Fruit fly (Drosophila melanogaster) whole organism, embryonic: ENCODE data around the gene CG5235.

Source experiments
- B-H1 ChIP-seq: fragments of 200-800 bp; sonication (Bioruptor generic); IDR thresholded peaks from 3 replicates; pipeline ENCODE4 v1.3.6; 2022; ENCODE audit warnings: missing biosample characterization, missing genetic modification characterization
- BEAF-32 ChIP-seq: fragments of 200-800 bp; sonication (Bioruptor generic); optimal IDR thresholded peaks from 3 replicates; lab custom pipeline; 2017; ENCODE audit warnings: missing biosample characterization, missing genetic modification characterization, mild to moderate bottlenecking, moderate library complexity, missing genetic modification reagents
- Bteb2 ChIP-seq: fragments of 200-800 bp; sonication (Bioruptor generic); optimal IDR thresholded peaks from 2 replicates; lab custom pipeline; 2016; ENCODE audit warnings: missing biosample characterization, missing genetic modification characterization
- CG10267 ChIP-seq: fragments of 200-800 bp; sonication (Bioruptor generic); optimal IDR thresholded peaks from 2 replicates; lab custom pipeline; 2018; ENCODE audit warnings: missing biosample characterization, mild to moderate bottlenecking, missing genetic modification characterization, moderate library complexity
- CG10462 ChIP-seq: fragments of 200-800 bp; sonication (Bioruptor generic); optimal IDR thresholded peaks from 2 replicates; lab custom pipeline; 2016; ENCODE audit warnings: missing biosample characterization, missing genetic modification characterization
- CG12155 ChIP-seq: fragments of 200-800 bp; sonication (Bioruptor generic); optimal IDR thresholded peaks from 3 replicates; lab custom pipeline; 2016; ENCODE audit warnings: missing biosample characterization, missing genetic modification characterization
- CG12391 ChIP-seq: fragments of 200-800 bp; sonication (Bioruptor generic); optimal IDR thresholded peaks from 3 replicates; lab custom pipeline; 2018; ENCODE audit warnings: missing biosample characterization, mild to moderate bottlenecking, missing genetic modification characterization, moderate library complexity
- CG12659 ChIP-seq: fragments of 200-800 bp; sonication (Bioruptor generic); optimal IDR thresholded peaks from 3 replicates; lab custom pipeline; 2017; ENCODE audit warnings: mild to moderate bottlenecking, missing biosample characterization, missing genetic modification reagents, missing genetic modification characterization
- CG15514 ChIP-seq: fragments of 200-800 bp; sonication (Bioruptor generic); optimal IDR thresholded peaks from 3 replicates; lab custom pipeline; 2017; ENCODE audit warnings: missing biosample characterization, missing genetic modification characterization, mild to moderate bottlenecking, moderate library complexity, missing genetic modification reagents
- CG18011 ChIP-seq: fragments of 200-800 bp; sonication (Bioruptor generic); optimal IDR thresholded peaks from 2 replicates; lab custom pipeline; 2017; ENCODE audit warnings: missing biosample characterization, missing genetic modification characterization, mild to moderate bottlenecking, moderate library complexity, missing genotype
- CG2120 ChIP-seq: fragments of 200-800 bp; sonication (Bioruptor generic); optimal IDR thresholded peaks from 3 replicates; lab custom pipeline; 2016; ENCODE audit warnings: missing biosample characterization, missing genetic modification characterization
- CG2199 ChIP-seq: fragments of 200-800 bp; sonication (Bioruptor generic); IDR thresholded peaks from 3 replicates; pipeline ENCODE4 v1.3.6; 2022; ENCODE audit warnings: missing biosample characterization, missing genetic modification characterization
- CG31224 ChIP-seq: fragments of 200-800 bp; sonication (Bioruptor generic); IDR thresholded peaks from 2 replicates; pipeline ENCODE4 v1.3.6; 2022; ENCODE audit warnings: missing biosample characterization, missing genetic modification characterization
- CG3163 ChIP-seq: fragments of 200-800 bp; sonication (Bioruptor generic); optimal IDR thresholded peaks from 3 replicates; lab custom pipeline; 2016; ENCODE audit warnings: missing biosample characterization, missing genetic modification characterization
- CG34376 ChIP-seq: fragments of 200-800 bp; sonication (Bioruptor generic); optimal IDR thresholded peaks from 2 replicates; lab custom pipeline; 2018; ENCODE audit warnings: missing biosample characterization, mild to moderate bottlenecking, missing genetic modification characterization
- CG3726 ChIP-seq: fragments of 200-800 bp; sonication (Bioruptor generic); IDR thresholded peaks from 3 replicates; pipeline ENCODE4, ENCODE4 v1.3.6; 2022; ENCODE audit warnings: missing biosample characterization, missing genetic modification characterization
- CG4328 ChIP-seq: fragments of 200-800 bp; sonication (Bioruptor generic); optimal IDR thresholded peaks from 3 replicates; lab custom pipeline; 2017; ENCODE audit warnings: missing biosample characterization, missing genetic modification reagents, missing genetic modification characterization
- CG6254 ChIP-seq: fragments of 200-800 bp; sonication (Bioruptor generic); optimal IDR thresholded peaks from 3 replicates; lab custom pipeline; 2017; ENCODE audit warnings: mild to moderate bottlenecking, missing biosample characterization, missing genetic modification reagents, missing genetic modification characterization
- CG6765 ChIP-seq: fragments of 200-800 bp; sonication (Bioruptor generic); optimal IDR thresholded peaks from 3 replicates; lab custom pipeline; 2017; ENCODE audit warnings: missing biosample characterization, mild to moderate bottlenecking, missing genetic modification characterization
- CG6854 ChIP-seq: fragments of 200-800 bp; sonication (Bioruptor generic); optimal IDR thresholded peaks from 3 replicates; lab custom pipeline; 2017; ENCODE audit warnings: missing biosample characterization, mild to moderate bottlenecking, missing genetic modification characterization
- CG8478 ChIP-seq: fragments of >200 bp; optimal IDR thresholded peaks from 2 replicates; lab custom pipeline; 2018
- CG9876 ChIP-seq: fragments of 200-800 bp; sonication (Bioruptor generic); optimal IDR thresholded peaks from 2 replicates; lab custom pipeline; 2016; ENCODE audit warnings: missing biosample characterization, missing genetic modification characterization
- CG9932 ChIP-seq: fragments of 200-800 bp; sonication (Bioruptor generic); IDR thresholded peaks from 2 replicates; pipeline ENCODE4 v1.3.6; 2022; ENCODE audit warnings: missing biosample characterization, missing genetic modification characterization
- CHES-1-like ChIP-seq: fragments of 200-800 bp; sonication (Bioruptor generic); optimal IDR thresholded peaks from 2 replicates; lab custom pipeline; 2016; ENCODE audit warnings: missing biosample characterization, missing genetic modification characterization
- Camta ChIP-seq: fragments of 200-800 bp; sonication (Bioruptor generic); optimal IDR thresholded peaks from 2 replicates; lab custom pipeline; 2016; ENCODE audit warnings: missing biosample characterization, missing genetic modification characterization
- CkIIα-i1 ChIP-seq: fragments of 200-800 bp; sonication (Bioruptor generic); IDR thresholded peaks from 2 replicates; pipeline ENCODE4 v1.3.6; 2022; ENCODE audit warnings: missing biosample characterization, missing genetic modification characterization
- E2f2 ChIP-seq: fragments of 200-800 bp; sonication (Bioruptor generic); IDR thresholded peaks from 2 replicates; pipeline ENCODE4 v1.3.6; 2022; ENCODE audit warnings: missing biosample characterization, missing genetic modification characterization
- Fer2 ChIP-seq: fragments of 200-800 bp; sonication (Bioruptor generic); optimal IDR thresholded peaks from 2 replicates; lab custom pipeline; 2018; ENCODE audit warnings: missing biosample characterization, mild to moderate bottlenecking, missing genetic modification characterization, moderate library complexity
- H15 ChIP-seq: fragments of 200-800 bp; sonication (Bioruptor generic); IDR thresholded peaks from 3 replicates; pipeline ENCODE4 v1.3.6; 2022; ENCODE audit warnings: missing biosample characterization, missing genetic modification characterization
- MBD-R2 ChIP-seq: fragments of 200-800 bp; sonication (Bioruptor generic); IDR thresholded peaks from 2 replicates; pipeline ENCODE4 v1.3.6; 2022; ENCODE audit warnings: missing biosample characterization, missing genetic modification characterization
- MESR4 ChIP-seq: fragments of 200-800 bp; sonication (Bioruptor generic); optimal IDR thresholded peaks from 2 replicates; lab custom pipeline; 2018; ENCODE audit warnings: missing biosample characterization, mild to moderate bottlenecking, missing genetic modification characterization, moderate library complexity
- Med ChIP-seq: fragments of 200-800 bp; sonication (Bioruptor generic); peaks from one replicate; lab custom pipeline; 2016; ENCODE audit warnings: missing biosample characterization, missing genetic modification characterization, mild to moderate bottlenecking, inconsistent platforms, moderate library complexity
- Opbp ChIP-seq: fragments of 200-800 bp; sonication (Bioruptor generic); IDR thresholded peaks from 3 replicates; pipeline ENCODE4 v1.3.6; 2022; ENCODE audit warnings: missing biosample characterization, missing genetic modification characterization; ENCODE audit not compliant: partially characterized antibody
- YL-1 ChIP-seq: fragments of 200-800 bp; sonication (Bioruptor generic); optimal IDR thresholded peaks from 3 replicates; lab custom pipeline; 2017; ENCODE audit warnings: missing biosample characterization, mild to moderate bottlenecking, missing genetic modification characterization
- bbx ChIP-seq: fragments of 200-800 bp; sonication (Bioruptor generic); IDR thresholded peaks from 2 replicates; pipeline ENCODE4 v1.3.6; 2022; ENCODE audit warnings: missing biosample characterization, missing genetic modification characterization; ENCODE audit not compliant: partially characterized antibody
- ftz-f1 ChIP-seq: fragments of 200-800 bp; sonication (Bioruptor generic); optimal IDR thresholded peaks from 2 replicates; lab custom pipeline; 2016; ENCODE audit warnings: missing biosample characterization, missing genetic modification characterization
- gfzf ChIP-seq: fragments of 200-800 bp; sonication (Bioruptor generic); optimal IDR thresholded peaks from 2 replicates; lab custom pipeline; 2016; ENCODE audit warnings: missing biosample characterization, mild to moderate bottlenecking, missing genetic modification characterization, moderate library complexity
- gro ChIP-seq: fragments of 200-800 bp; sonication (Bioruptor generic); optimal IDR thresholded peaks from 2 replicates; lab custom pipeline; 2016; ENCODE audit warnings: missing biosample characterization, missing genetic modification characterization
- h ChIP-seq: fragments of >200 bp; optimal IDR thresholded peaks from 2 replicates; lab custom pipeline; 2017
- kah ChIP-seq: fragments of 200-800 bp; sonication (Bioruptor generic); optimal IDR thresholded peaks from 2 replicates; lab custom pipeline; 2018; ENCODE audit warnings: missing biosample characterization, mild to moderate bottlenecking, missing genetic modification characterization
- luna ChIP-seq: fragments of 200-800 bp; sonication (Bioruptor generic); optimal IDR thresholded peaks from 2 replicates; lab custom pipeline; 2016; ENCODE audit warnings: missing biosample characterization, missing genetic modification characterization
- mam ChIP-seq: fragments of 200-800 bp; sonication (Bioruptor generic); optimal IDR thresholded peaks from 3 replicates; lab custom pipeline; 2016; ENCODE audit warnings: missing biosample characterization, missing genetic modification characterization
- nmo ChIP-seq: fragments of 200-800 bp; sonication (Bioruptor generic); optimal IDR thresholded peaks from 2 replicates; lab custom pipeline; 2018; ENCODE audit warnings: missing biosample characterization, mild to moderate bottlenecking, missing genetic modification characterization, moderate library complexity
- odd ChIP-seq: fragments of 200-800 bp; sonication (Bioruptor generic); optimal IDR thresholded peaks from 2 replicates; lab custom pipeline; 2017; ENCODE audit warnings: missing biosample characterization, mild to moderate bottlenecking, missing genetic modification characterization
- psq ChIP-seq: fragments of 200-800 bp; sonication (Bioruptor generic); optimal IDR thresholded peaks from 2 replicates; lab custom pipeline; 2017; ENCODE audit warnings: missing biosample characterization, missing genetic modification characterization
- pzg ChIP-seq: fragments of 200-800 bp; sonication (Bioruptor generic); optimal IDR thresholded peaks from 3 replicates; lab custom pipeline; 2018; ENCODE audit warnings: missing biosample characterization, mild to moderate bottlenecking, missing genetic modification characterization, moderate library complexity
- salm ChIP-seq: fragments of 200-800 bp; sonication (Bioruptor generic); optimal IDR thresholded peaks from 2 replicates; lab custom pipeline; 2018; ENCODE audit warnings: missing biosample characterization, mild to moderate bottlenecking, missing genetic modification characterization
- stc ChIP-seq: fragments of 200-800 bp; sonication (Bioruptor generic); IDR thresholded peaks from 2 replicates; pipeline ENCODE4 v1.3.6; 2022; ENCODE audit warnings: missing biosample characterization, missing genetic modification characterization
- trem ChIP-seq: fragments of 200-800 bp; optimal IDR thresholded peaks from 3 replicates; lab custom pipeline; 2019; ENCODE audit warnings: missing biosample characterization, mild to moderate bottlenecking, missing genetic modification characterization, moderate library complexity
- vvl ChIP-seq: fragments of 200-800 bp; sonication (Bioruptor generic); IDR thresholded peaks from 2 replicates; pipeline ENCODE4 v1.3.6; 2022; ENCODE audit warnings: missing biosample characterization, missing genetic modification characterization

The CG5235 gene

dm6 chr3L:16121791-16122190 is 31.6 kb upstream of the CG5235 start, which contains the start of gene Strump (continued):
- TF ChIP-seq CG12659 (peak; percentile 16), odd (no peak), Med (GFP tag; lab: Kevin White, UChicago) (peak; percentile 40), CG6765 (GFP tag; lab: Kevin White, UChicago) (no peak), Bteb2 (no peak), gro (GFP tag; lab: Kevin White, UChicago) (peak; percentile 12), CG2199 (GFP tag; lab: Robert Waterston, UW) (0 out of 3 replicates have a peak, but pooled peaks have one; percentile 6), luna (GFP tag; lab: Kevin White, UChicago) (no peak), Camta (GFP tag; lab: Kevin White, UChicago) (no peak), CG3726 (no peak), CG6854 (GFP tag; lab: Kevin White, UChicago) (no peak), MBD-R2 (GFP tag; lab: Robert Waterston, UW) (peak; percentile 68), CG10462 (GFP tag; lab: Kevin White, UChicago) (no peak), CG8478 (lab: Kevin White, UChicago) (no peak), CG10267 (tag; lab: Kevin White, UChicago) (peak; percentile 39), nmo (GFP tag; lab: Kevin White, UChicago) (no peak), CkIIα-i1 (no peak), YL-1 (peak; percentile 78), E2f2 (GFP tag; lab: Robert Waterston, UW) (peak; percentile 95), bbx (GFP tag; lab: Robert Waterston, UW) (peak; percentile 47), trem (tag; lab: Kevin White, UChicago) (peak; percentile 32), gfzf (GFP tag; lab: Kevin White, UChicago) (peak; percentile 81), BEAF-32 (peak; percentile 30), MESR4 (GFP tag; lab: Kevin White, UChicago) (peak; percentile 54), CG12391 (tag; lab: Kevin White, UChicago) (peak; percentile 12), CG9876 (GFP tag; lab: Kevin White, UChicago) (no peak)
- TF ChIP-seq, all 482 proteins: peak for 24

- TF ChIP-seq CG9932 (GFP tag; lab: Robert Waterston, UW) = peak; percentile 83
- peak; percentile 71; the same call in 2 of the 3 replicates for TF ChIP-seq B-H1
- peak; percentile 41 for TF ChIP-seq salm (tag; lab: Kevin White, UChicago)
- peak; percentile 91 for TF ChIP-seq psq (GFP tag; lab: Kevin White, UChicago)
- peak; percentile 87 for TF ChIP-seq CHES-1-like (GFP tag; lab: Kevin White, UChicago)
- peak; percentile 64 for TF ChIP-seq CG18011 (GFP tag; lab: Kevin White, UChicago)
- TF ChIP-seq Fer2 = peak; percentile 56
- peak; percentile 45 for TF ChIP-seq kah
- peak; percentile 76 for TF ChIP-seq CG3163 (GFP tag; lab: Kevin White, UChicago)
- peak; percentile 75 for TF ChIP-seq stc (GFP tag; lab: Robert Waterston, UW)
- peak; percentile 81 for TF ChIP-seq ftz-f1 (GFP tag; lab: Kevin White, UChicago)
- peak; percentile 55 for TF ChIP-seq CG6254 (GFP tag; lab: Kevin White, UChicago)
- peak; percentile 89 for TF ChIP-seq CG4328 (GFP tag; lab: Kevin White, UChicago)
- TF ChIP-seq mam (GFP tag; lab: Kevin White, UChicago) = peak; percentile 91
- TF ChIP-seq vvl (GFP tag; lab: Robert Waterston, UW) = peak; percentile 90
- peak; percentile 93 for TF ChIP-seq CG2120 (GFP tag; lab: Kevin White, UChicago)
- TF ChIP-seq CG34376 = peak; percentile 88
- TF ChIP-seq CG12155 (GFP tag; lab: Kevin White, UChicago) = peak; percentile 80
- TF ChIP-seq CG15514 (GFP tag; lab: Kevin White, UChicago) = peak; percentile 89
- no peak for TF ChIP-seq h (lab: Kevin White, UChicago)
- TF ChIP-seq CG31224 = peak; percentile 48; the same call in 1 of the 2 replicates
- no peak; the same call in 2 of the 3 replicates for TF ChIP-seq H15 (GFP tag; lab: Robert Waterston, UW)
- TF ChIP-seq Bteb2 = peak; percentile 73
- TF ChIP-seq pzg (GFP tag; lab: Kevin White, UChicago) = peak; percentile 86
- TF ChIP-seq CG12391 (tag; lab: Kevin White, UChicago) = peak; percentile 90
- TF ChIP-seq Opbp (GFP tag; lab: Robert Waterston, UW) = peak; percentile 79; the same call in 2 of the 3 replicates
These were observed 23.6 kb upstream of the CG5235 start for dm6 chr3L:16113607-16114337.
